Worm (Caenorhabditis elegans): Measurements from ENCODE around the gene glb-20.

DNA sequence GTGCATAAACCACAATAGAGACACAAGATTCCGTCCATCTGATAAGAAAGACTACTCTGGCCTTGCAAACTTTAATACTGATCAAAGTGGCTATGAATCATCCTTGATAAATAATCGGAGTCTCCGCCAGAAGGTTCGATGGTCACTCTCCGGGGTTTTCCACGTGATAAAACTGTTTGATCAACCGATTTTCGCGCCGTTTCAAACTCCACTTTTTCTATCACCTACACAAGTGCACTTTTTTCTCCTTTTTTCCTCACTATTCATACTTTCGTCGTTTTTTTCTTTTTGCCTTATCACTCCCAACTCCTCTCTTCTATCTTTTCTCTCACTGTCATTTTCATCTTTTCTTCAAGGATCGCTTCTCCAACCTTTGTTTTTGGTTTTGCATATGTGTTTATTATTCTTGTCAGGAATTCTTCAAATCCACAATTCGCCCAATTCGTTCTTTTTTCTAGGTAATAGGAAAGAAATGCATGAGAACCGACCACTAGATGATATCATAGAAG is 27.3 kb downstream of the glb-20 start, which contains the start of gene F18H3.4:
- TF ChIP-seq tab-1 (GFP tag; IDR thresholded peaks at IDR 0.05) (no peak), ref-1 (GFP tag; conservative IDR thresholded peaks at IDR 0.05) (no peak), klf-2 (GFP tag; conservative IDR thresholded peaks at IDR 0.05) (no peak), flt-1 (GFP tag; IDR thresholded peaks at IDR 0.05) (no peak), T22C8.4 (GFP tag; IDR thresholded peaks at IDR 0.05) (no peak)

All from whole organism, midembryonic.